Fruit fly (Drosophila melanogaster): ENCODE measurements around the gene CG4186.

The CG4186 gene

dm6 chr3L:20767227-20767626, 2.2 kb upstream of the CG4186 start:
- TF ChIP-seq noc (tag; optimal IDR thresholded peaks at IDR 0.05): no peak

DNA sequence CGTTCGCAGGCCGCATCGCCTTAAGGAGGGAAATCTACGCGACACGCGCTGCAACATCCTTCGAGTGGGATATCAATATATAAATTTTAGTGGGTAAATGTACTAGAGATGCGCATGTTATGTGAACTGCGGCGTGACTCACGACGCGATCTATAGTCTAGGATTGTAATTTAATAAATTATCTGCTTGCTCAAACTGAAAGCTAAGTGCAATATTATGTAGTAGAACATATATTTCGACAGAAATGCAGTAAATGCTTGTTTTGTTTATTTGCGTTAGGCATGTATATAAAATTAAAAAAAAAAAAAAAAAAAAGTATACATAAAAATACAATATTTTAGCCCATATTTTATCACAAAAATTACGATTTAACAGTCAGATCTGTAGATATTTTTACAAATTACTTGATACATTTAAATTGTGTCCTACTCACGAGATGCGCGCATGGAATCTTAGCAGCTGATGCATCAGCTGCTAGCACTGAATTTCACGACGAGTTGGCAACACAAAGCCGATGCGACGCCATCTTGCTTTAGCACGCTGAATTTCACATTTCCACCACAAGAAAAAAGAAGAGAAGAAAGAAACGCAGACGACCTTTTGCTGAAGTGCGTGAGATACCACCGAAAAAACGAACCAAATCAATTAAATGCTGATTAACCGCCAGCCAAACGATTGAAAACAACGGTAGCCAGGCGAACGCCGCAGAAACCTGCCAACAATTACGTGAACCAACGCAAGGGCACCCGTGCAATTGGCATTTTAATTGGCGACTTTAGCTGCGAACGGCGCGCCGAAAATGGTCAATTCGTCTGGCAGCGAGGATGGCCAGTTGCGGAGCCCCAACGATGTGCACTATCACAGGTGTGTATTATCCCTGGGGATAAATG, 1.9 kb downstream of the CG4186 start, which contains the start of the genes CG4042 and Pitslre:
CG4042 (minus strand) TSS at position 507 of the 890 bp plus-strand sequence.
Pitslre (plus strand) TSS at position 528 of the 890 bp plus-strand sequence.
- TF ChIP-seq noc (tag; optimal IDR thresholded peaks at IDR 0.05): no peak

DNA sequence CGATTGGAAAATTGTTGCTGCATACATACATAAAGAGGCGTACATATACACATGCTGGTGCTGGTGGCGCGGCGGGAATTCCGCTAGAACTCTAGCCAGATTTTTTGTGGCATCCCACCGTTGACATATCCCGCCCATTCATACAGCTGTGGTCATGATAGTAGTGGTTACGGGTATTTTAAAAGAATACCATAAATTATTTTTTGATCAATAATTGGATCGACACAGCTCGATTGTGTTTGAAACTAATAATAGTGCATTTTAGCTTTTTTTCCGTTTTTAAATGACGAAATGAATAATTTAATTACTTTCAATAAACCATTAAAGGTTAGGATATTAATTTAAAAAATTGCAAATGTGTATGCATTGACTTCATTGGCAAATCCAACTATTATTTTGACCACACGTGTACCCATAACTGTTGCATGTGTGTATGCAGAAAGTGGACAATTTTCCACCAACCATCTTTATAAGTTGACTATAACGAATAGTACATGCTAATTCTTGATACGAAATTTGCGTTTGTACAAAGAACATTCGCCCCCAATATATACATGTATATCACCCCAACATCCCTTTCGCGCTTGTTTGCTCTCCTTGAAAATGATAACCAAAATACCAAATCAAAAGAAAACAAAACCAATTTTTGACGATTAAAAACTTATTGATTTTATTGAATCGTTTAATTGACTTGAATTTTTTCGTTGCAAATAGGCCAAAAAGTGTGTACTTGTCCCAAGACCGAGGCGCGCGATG, 2.7 kb downstream of the CG4186 start:
- TF ChIP-seq noc (tag; optimal IDR thresholded peaks at IDR 0.05): peak; percentile 38

DNA sequence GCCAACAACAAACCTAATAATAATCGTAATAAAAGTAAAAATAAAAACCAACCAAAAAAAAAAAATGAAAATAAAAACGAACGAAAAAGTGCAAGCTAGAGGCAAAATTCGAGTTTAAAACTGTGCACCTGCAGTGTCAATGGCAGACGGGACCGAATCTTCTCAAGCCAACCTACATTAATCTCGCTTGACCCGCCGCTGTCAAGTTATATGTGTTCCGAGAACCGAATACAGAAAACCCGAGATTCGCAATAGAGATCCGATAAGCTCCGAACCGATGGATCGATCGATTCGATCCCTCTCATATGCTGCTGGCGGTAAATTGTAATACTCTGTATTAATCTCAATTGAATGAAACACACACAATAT, 3.2 kb downstream of the CG4186 start:
- no peak for TF ChIP-seq noc (tag; optimal IDR thresholded peaks at IDR 0.05)

- no peak for TF ChIP-seq noc (tag; optimal IDR thresholded peaks at IDR 0.05)
Measured at dm6 chr3L:20777496-20777895, 8.1 kb downstream of the CG4186 start.

DNA sequence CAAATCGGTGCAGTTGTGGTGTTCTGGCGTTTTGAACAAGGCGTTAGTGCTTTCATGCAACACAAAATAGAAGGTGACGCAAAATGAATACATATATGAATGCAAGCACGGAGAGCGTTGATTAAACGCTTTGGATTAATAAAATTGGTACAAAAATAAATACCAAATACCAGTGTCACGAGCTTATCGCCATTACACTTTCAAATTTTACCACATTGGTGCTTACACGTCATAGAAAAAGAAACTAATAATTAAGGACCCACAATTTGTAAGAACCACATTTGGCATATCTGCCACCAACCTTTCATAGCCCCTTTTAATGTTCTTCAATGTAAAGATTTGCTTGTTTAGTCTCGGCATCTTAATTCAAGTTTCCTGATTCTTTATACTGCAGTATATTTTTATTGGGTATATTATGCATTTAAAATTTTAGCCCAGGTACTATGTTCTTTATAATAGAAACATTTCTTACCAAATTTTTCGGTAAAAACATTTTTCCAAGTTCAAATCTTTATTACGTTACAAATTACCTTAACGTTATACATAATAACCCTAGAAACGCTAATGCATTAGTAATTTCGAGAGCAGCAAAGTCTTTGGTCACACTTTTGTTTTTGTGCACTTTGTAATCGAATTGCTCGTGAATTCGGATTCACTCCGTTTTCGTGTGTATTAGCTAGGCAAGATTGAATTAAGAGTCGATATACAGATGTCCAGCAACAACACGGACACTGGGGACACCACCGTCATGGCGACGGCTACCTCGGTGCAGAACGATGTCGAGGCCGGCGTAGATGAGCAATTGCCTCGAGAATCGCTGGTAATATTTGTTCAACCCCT, 9.1 kb downstream of the CG4186 start, which contains the start of the genes Pex16 and Pex14:
Pex16 (minus strand) TSS at position 41 of the 840 bp plus-strand sequence.
Pex14 (plus strand) TSS at position 576 of the 840 bp plus-strand sequence.
- TF ChIP-seq noc (tag; optimal IDR thresholded peaks at IDR 0.05): no peak

DNA sequence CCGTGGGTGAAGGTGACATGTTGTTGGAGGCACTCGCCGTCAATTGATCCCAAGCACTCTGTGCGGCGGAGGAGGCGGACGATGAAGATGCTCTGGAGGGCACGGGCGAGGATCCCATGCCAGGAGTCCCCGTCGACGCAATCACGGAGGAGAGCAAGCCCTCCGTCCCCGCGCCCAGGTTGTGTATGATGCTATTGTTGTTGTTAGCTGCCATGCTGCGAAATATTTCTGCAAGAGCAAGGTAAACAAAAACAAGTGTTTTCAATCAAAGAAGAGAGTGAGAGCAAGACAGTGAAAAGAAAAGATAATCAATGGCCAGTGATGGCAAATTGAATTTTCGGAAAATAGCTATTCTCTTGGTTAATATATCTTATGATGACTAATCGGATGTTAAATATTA, 15.0 kb downstream of the CG4186 start:
- no peak for TF ChIP-seq noc (tag; optimal IDR thresholded peaks at IDR 0.05)

DNA sequence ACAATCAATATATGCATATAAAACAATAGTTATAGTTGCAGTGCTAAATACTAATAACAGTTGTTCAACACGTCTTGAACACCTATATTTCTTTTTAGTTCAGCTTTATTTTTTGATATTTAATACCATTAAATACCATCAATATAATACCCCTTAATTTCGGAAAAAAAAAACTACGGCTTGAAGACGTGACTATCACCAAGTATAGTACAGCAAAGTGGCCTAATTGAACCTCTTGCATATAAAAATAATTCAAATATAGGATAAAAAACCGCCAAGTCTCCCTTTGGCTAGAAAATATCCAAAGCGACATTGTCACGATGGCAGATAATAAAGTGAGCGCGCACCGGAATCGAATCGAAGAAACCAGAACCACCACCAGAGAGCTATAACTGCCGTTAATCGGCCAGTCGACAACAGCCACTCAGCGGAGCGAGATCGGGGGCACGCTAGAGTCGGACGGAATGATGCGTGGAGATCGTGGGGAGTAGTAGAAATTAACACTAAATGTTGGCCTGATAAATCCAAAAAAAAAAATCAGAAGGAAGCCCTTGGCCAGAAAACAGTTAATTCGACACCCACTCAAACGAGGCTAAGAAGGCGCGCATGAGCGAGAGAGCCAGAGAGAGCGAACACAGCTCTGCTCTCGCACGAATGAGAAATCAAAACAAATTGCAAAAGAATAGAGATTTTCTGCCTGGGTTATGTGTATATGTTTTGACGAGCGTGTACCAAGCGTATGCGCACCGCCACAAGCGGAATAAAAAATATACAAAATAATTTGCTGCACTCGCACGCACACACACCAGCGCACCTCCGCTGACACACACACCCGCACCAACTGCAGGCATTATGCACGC, 15.7 kb downstream of the CG4186 start:
- TF ChIP-seq noc (tag; optimal IDR thresholded peaks at IDR 0.05): peak; percentile 66

DNA sequence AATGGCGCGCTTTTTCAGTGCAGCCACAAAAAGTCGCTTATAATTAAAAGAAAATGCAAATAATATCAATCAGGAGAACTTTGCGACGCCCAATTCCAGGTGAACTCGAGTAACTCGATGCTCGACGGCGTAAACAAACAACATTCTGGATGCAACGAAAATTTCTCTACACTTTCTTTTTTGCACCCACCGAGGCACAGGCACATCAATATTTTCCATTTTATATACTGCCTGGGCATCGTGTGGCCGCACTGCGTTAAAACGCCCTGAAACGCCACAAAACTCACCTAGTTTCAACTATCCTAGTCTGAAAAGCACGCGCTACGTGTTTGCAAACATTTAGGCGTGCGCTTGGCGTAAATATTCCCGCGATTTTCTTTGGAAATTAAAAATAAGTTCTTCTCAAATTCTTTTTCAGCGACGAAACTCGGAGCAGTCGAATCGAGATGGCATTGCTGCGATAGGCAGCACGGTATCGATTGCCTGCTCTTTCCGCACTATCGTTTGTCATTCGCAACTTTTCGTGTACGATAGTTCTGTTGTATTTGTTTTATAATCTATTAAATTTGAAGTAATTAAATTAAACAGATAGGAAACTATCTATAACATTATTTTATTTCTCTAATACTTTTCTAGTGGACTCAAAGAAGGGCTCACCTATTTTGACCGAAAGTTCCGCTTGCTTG, 16.5 kb downstream of the CG4186 start, which contains the start of gene Pcif1:
Pcif1 (minus strand) TSS at position 456 of the 686 bp plus-strand sequence.
- TF ChIP-seq noc (tag; optimal IDR thresholded peaks at IDR 0.05): no peak

dm6 chr3L:20787835-20788380, 18.5 kb downstream of the CG4186 start, which contains the start of gene CG11396:
TSS of gene CG11396 (minus strand) at chr3L:20788137.
- no peak for TF ChIP-seq noc (tag; optimal IDR thresholded peaks at IDR 0.05)

dm6 chr3L:20789299-20789698, 19.9 kb downstream of the CG4186 start:
- no peak for TF ChIP-seq noc (tag; optimal IDR thresholded peaks at IDR 0.05)

DNA sequence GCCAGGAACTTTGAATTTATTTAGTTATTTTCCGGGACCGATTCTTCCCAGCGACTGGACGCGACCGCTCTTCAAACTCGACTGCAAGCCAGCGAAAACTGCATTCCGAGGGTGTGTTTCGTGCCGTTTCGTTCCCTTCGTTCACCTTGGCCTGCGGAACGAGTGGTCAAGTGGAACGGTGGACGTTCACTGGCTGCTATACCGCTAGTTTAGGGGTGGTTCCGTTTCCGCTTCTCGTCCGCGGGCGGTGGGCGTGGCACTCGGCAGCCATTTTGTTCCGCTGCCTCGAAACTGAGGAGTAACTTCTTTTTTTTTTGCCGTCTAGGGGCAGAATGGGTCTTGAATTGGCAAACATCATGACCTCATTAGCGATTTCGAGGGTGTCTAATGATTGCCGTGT, 23.3 kb downstream of the CG4186 start, which contains the start of gene Six4:
Six4 (minus strand) TSS at position 85 of the 400 bp plus-strand sequence.
- no peak for TF ChIP-seq noc (tag; optimal IDR thresholded peaks at IDR 0.05)

DNA sequence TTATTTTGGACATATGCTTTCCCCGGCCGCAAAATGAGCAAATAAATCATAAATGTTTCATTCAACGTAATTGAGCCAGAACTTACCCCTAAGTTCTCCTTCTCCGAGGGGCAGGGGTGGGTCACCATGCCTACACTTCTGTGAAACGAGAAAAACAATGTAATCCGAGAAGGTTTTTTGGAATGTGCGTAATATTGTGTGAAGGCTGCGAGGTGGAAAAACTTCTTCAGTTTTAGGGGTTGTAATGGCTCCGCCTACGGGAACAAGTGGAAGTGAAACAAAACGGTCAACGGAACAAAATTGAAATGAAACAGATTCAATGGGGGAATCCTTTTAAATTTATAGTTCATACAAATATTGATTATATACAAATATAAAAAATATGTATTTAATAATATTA, 27.4 kb downstream of the CG4186 start:
- no peak for TF ChIP-seq noc (tag; optimal IDR thresholded peaks at IDR 0.05)

- no peak for TF ChIP-seq noc (tag; optimal IDR thresholded peaks at IDR 0.05)
Measured at dm6 chr3L:20797379-20797778, 28.0 kb downstream of the CG4186 start.
